Fruit fly (Drosophila melanogaster): ENCODE measurements around the gene CG17597.

CG17597 gene

dm6 chr2L:18830587-18831528 lies at the start of gene CG17597, which contains the start of gene ScpX (continued):
- TF ChIP-seq bsh (GFP tag; optimal IDR thresholded peaks at IDR 0.05) (peak; percentile 48 to 56), tgo (GFP tag; IDR thresholded peaks at IDR 0.05) (peak; percentile 35; the same call in 2 of the 3 replicates), CG31388 (GFP tag; optimal IDR thresholded peaks at IDR 0.05) (peak; percentile 19), CG8944 (GFP tag; optimal IDR thresholded peaks at IDR 0.05) (peak; percentile 46), CG7357 (GFP tag; IDR thresholded peaks at IDR 0.05) (0 out of 3 replicates have a peak, but pooled peaks have one; percentile 28), unc-4 (GFP tag; IDR thresholded peaks at IDR 0.05; ENCODE audit: partially characterized antibody) (peak; percentile 84), Ets65A (GFP tag) (peak; percentile 93), Eip74EF (GFP tag; optimal IDR thresholded peaks at IDR 0.05) (no peak), CG2120 (GFP tag; optimal IDR thresholded peaks at IDR 0.05) (peak; percentile 79), p53 (GFP tag; optimal IDR thresholded peaks at IDR 0.05) (peak; percentile 28), NC2α (GFP tag; optimal IDR thresholded peaks at IDR 0.05) (peak; percentile 56), gem (tag; optimal IDR thresholded peaks at IDR 0.05) (peak; percentile 79), en (GFP tag; optimal IDR thresholded peaks at IDR 0.05) (no peak), CG4730 (GFP tag; IDR thresholded peaks at IDR 0.05) (0 out of 2 replicates have a peak, but pooled peaks have one; percentile 17), emc (GFP tag; optimal IDR thresholded peaks at IDR 0.05) (peak; percentile 42), Dll (GFP tag; IDR thresholded peaks at IDR 0.05; ENCODE audit: partially characterized antibody) (peak; percentile 83), toy (GFP tag; IDR thresholded peaks at IDR 0.05) (no peak), amos (GFP tag; IDR thresholded peaks at IDR 0.05; ENCODE audit: partially characterized antibody) (peak; percentile 86), CG33213 (GFP tag; optimal IDR thresholded peaks at IDR 0.05) (peak; percentile 31), Dad (GFP tag; optimal IDR thresholded peaks at IDR 0.05) (peak; percentile 36), tna (GFP tag; IDR thresholded peaks at IDR 0.05; ENCODE audit: partially characterized antibody) (peak; percentile 89), Atf-2 (GFP tag; optimal IDR thresholded peaks at IDR 0.05) (peak; percentile 42), bowl (GFP tag; IDR thresholded peaks at IDR 0.05) (no peak), repo (GFP tag; optimal IDR thresholded peaks at IDR 0.05) (peak; percentile 63), lilli (GFP tag; optimal IDR thresholded peaks at IDR 0.05) (peak; percentile 78), CG4282 (GFP tag; optimal IDR thresholded peaks at IDR 0.05) (no peak), z (GFP tag; IDR thresholded peaks at IDR 0.05) (no peak), ato (GFP tag; IDR thresholded peaks at IDR 0.05; ENCODE audit: partially characterized antibody) (peak; percentile 90), CG15514 (GFP tag; optimal IDR thresholded peaks at IDR 0.05) (peak; percentile 82), CG11085 (GFP tag; IDR thresholded peaks at IDR 0.05) (peak; percentile 49; the same call in 1 of the 2 replicates), Drgx (GFP tag; IDR thresholded peaks at IDR 0.05) (no peak), nmo (GFP tag; optimal IDR thresholded peaks at IDR 0.05) (peak; percentile 81), MTF-1 (GFP tag; optimal IDR thresholded peaks at IDR 0.05; ENCODE audit: borderline replicate concordance) (no peak), gsb (GFP tag; IDR thresholded peaks at IDR 0.05) (no peak), CTCF (GFP tag; optimal IDR thresholded peaks at IDR 0.05) (peak; percentile 11), H2.0 (GFP tag; IDR thresholded peaks at IDR 0.05) (peak; percentile 57), GATAe (GFP tag; conservative IDR thresholded peaks at IDR 0.05) (peak; percentile 80), CG11723 (GFP tag; optimal IDR thresholded peaks at IDR 0.05) (no peak), Doc3 (GFP tag; IDR thresholded peaks at IDR 0.05; ENCODE audit: partially characterized antibody) (peak; percentile 78), ro (GFP tag; IDR thresholded peaks at IDR 0.05) (no peak), Fer2 (tag; optimal IDR thresholded peaks at IDR 0.05) (peak; percentile 26), gro (GFP tag; optimal IDR thresholded peaks at IDR 0.05) (peak; percentile 71), CG6791 (GFP tag; IDR thresholded peaks at IDR 0.05; ENCODE audit: partially characterized antibody) (peak; percentile 91), CG1792 (GFP tag; optimal IDR thresholded peaks at IDR 0.05) (peak; percentile 47), Spps (tag; optimal IDR thresholded peaks at IDR 0.05) (no peak), Sox100B (GFP tag; optimal IDR thresholded peaks at IDR 0.05) (peak; percentile 54), CG8388 (GFP tag; optimal IDR thresholded peaks at IDR 0.05) (peak; percentile 45), ranshi (GFP tag; IDR thresholded peaks at IDR 0.05) (peak; percentile 28; the same call in 1 of the 2 replicates)

All from whole organism, embryonic.